Worm (Caenorhabditis elegans): ENCODE results near the gene lys-3.

- no peak for TF ChIP-seq ceh-43 (GFP tag; optimal IDR thresholded peaks at IDR 0.05)
- TF ChIP-seq nhr-12 (tag; optimal IDR thresholded peaks at IDR 0.05), result no peak
- TF ChIP-seq unc-39 (tag; optimal IDR thresholded peaks at IDR 0.05), result no peak
- no peak for TF ChIP-seq elt-3 (tag; optimal IDR thresholded peaks at IDR 0.05)
- no peak for TF ChIP-seq nhr-237 (tag; optimal IDR thresholded peaks at IDR 0.05)
- no peak for TF ChIP-seq unc-62 (GFP tag; optimal IDR thresholded peaks at IDR 0.05)
Measured at ce11 chrV:10317294-10317693, 34.0 kb upstream of the lys-3 start, which contains the start of gene asps-1.
